Worm (Caenorhabditis elegans) whole organism, L4 larva: ENCODE data around the gene ptc-3.

ENCODE experiments used
- D1046.2 ChIP-seq: fragments of 200-800 bp; sonication (Bioruptor generic); IDR thresholded peaks from 2 replicates; pipeline ENCODE4 v1.3.6; 2022; ENCODE audit warnings: missing genetic modification characterization, missing compliant biosample characterization
- F37D6.2 ChIP-seq: sonication (generic microtip); optimal IDR thresholded peaks from 2 replicates; lab custom pipeline; 2016; ENCODE audit warnings: mild to moderate bottlenecking, missing genetic modification characterization, missing compliant biosample characterization
- F44E2.7 ChIP-seq: fragments of 200-800 bp; sonication (Bioruptor generic); IDR thresholded peaks from 2 replicates; pipeline ENCODE4 v2.1.2; 2022; ENCODE audit warnings: missing genetic modification characterization, missing compliant biosample characterization
- R02D3.7 ChIP-seq: fragments of 150-350 bp; sonication (generic microtip); optimal IDR thresholded peaks from 3 replicates; lab custom pipeline; 2014; ENCODE audit warnings: missing biosample characterization, missing genetic modification characterization
- ZK337.2 ChIP-seq: fragments of 200-800 bp; sonication (Bioruptor generic); IDR thresholded peaks from 2 replicates; pipeline ENCODE4 v1.3.6; 2022; ENCODE audit warnings: missing genetic modification reagents, missing genetic modification characterization, missing compliant biosample characterization
- aha-1 ChIP-seq: fragments of 150-350 bp; peaks from one replicate; lab custom pipeline; 2014; ENCODE audit warnings: missing biosample characterization, missing genetic modification characterization
- ces-1 ChIP-seq: fragments of 150-350 bp; sonication (generic microtip); optimal IDR thresholded peaks from 4 replicates; lab custom pipeline; 2014; ENCODE audit warnings: missing biosample characterization, missing genetic modification reagents, missing genetic modification characterization
- daf-16 ChIP-seq, 3 experiments: sonication (generic microtip); optimal IDR thresholded peaks; 2 replicates each; lab custom pipeline; 2016 to 2017; ENCODE audit warnings: missing genetic modification characterization in 3 of 3, missing genetic modification reagents in 3 of 3, mild to moderate bottlenecking in 2 of 3, missing compliant biosample characterization in 2 of 3, missing biosample characterization in 1 of 3, moderate library complexity in 1 of 3
- dmd-6 ChIP-seq: fragments of 200-800 bp; sonication (Bioruptor generic); IDR thresholded peaks from 2 replicates; pipeline ENCODE4 v1.3.6; 2022; ENCODE audit warnings: missing genetic modification reagents, missing genetic modification characterization, missing compliant biosample characterization
- dmd-8 ChIP-seq: fragments of 200-800 bp; sonication (Bioruptor generic); IDR thresholded peaks from 2 replicates; pipeline ENCODE4 v1.3.6; 2022; ENCODE audit warnings: missing genetic modification characterization, missing compliant biosample characterization
- dve-1 ChIP-seq: sonication (generic microtip); optimal IDR thresholded peaks from 2 replicates; lab custom pipeline; 2017; ENCODE audit warnings: antibody characterized with exemption, mild to moderate bottlenecking, missing genetic modification characterization, missing compliant biosample characterization; ENCODE audit not compliant: insufficient read depth
- egl-43 ChIP-seq: fragments of 200-800 bp; sonication (Bioruptor generic); IDR thresholded peaks from 2 replicates; pipeline ENCODE4 v1.3.6; 2022; ENCODE audit warnings: missing genetic modification reagents, missing genetic modification characterization, missing compliant biosample characterization
- fkh-10 ChIP-seq: fragments of 150-350 bp; optimal IDR thresholded peaks from 2 replicates; lab custom pipeline; 2014; ENCODE audit warnings: missing biosample characterization, missing genetic modification reagents, missing genetic modification characterization
- hif-1 ChIP-seq, 2 experiments: sonication (generic microtip); optimal IDR thresholded peaks; 2 replicates each; lab custom pipeline; 2016 to 2017; ENCODE audit warnings: missing compliant biosample characterization in 2 of 2, missing genetic modification characterization in 2 of 2, missing genetic modification reagents in 2 of 2, missing genotype in 2 of 2, mild to moderate bottlenecking in 1 of 2
- hlh-11 ChIP-seq: fragments of 200-800 bp; sonication (Bioruptor generic); optimal IDR thresholded peaks from 2 replicates; lab custom pipeline; 2018; ENCODE audit warnings: mild to moderate bottlenecking, missing genetic modification characterization, missing compliant biosample characterization
- hlh-30 ChIP-seq: sonication (generic microtip); optimal IDR thresholded peaks from 2 replicates; lab custom pipeline; 2017; ENCODE audit warnings: antibody characterized with exemption, mild to moderate bottlenecking, missing genetic modification characterization, missing compliant biosample characterization; ENCODE audit not compliant: insufficient read depth
- lin-1 ChIP-seq: fragments of 200-800 bp; sonication (Bioruptor generic); IDR thresholded peaks from 2 replicates; pipeline ENCODE4 v1.3.6; 2022; ENCODE audit warnings: missing genetic modification reagents, missing genetic modification characterization, missing compliant biosample characterization
- lsy-2 ChIP-seq, 2 experiments: fragments of 150-350 bp in 1 of 2; sonication (generic microtip) in 1 of 2; optimal IDR thresholded peaks; 2 replicates each; lab custom pipeline; 2014 to 2017; ENCODE audit warnings: missing biosample characterization in 2 of 2, missing genetic modification characterization in 2 of 2
- mdl-1 ChIP-seq, 2 experiments: fragments of 150-350 bp in 1 of 2; sonication (generic microtip) in 1 of 2; optimal IDR thresholded peaks; 2 replicates each; lab custom pipeline; 2014 to 2017; ENCODE audit warnings: missing biosample characterization in 2 of 2, missing genetic modification characterization in 2 of 2
- mep-1 ChIP-seq: fragments of 150-350 bp; sonication (generic microtip); optimal IDR thresholded peaks from 3 replicates; lab custom pipeline; 2014; ENCODE audit warnings: missing biosample characterization, missing genetic modification characterization
- mes-2 ChIP-seq: sonication (generic microtip); optimal IDR thresholded peaks from 2 replicates; lab custom pipeline; 2016; ENCODE audit warnings: missing genotype, mild to moderate bottlenecking, missing genetic modification characterization, missing compliant biosample characterization; ENCODE audit not compliant: poor library complexity, severe bottlenecking
- nhr-11 ChIP-seq: fragments of 150-350 bp; optimal IDR thresholded peaks from 2 replicates; lab custom pipeline; 2014; ENCODE audit warnings: missing biosample characterization, missing genetic modification characterization
- nhr-28 ChIP-seq: fragments of 150-350 bp; optimal IDR thresholded peaks from 2 replicates; lab custom pipeline; 2014; ENCODE audit warnings: missing biosample characterization, missing genetic modification characterization
- nhr-41 ChIP-seq: fragments of 200-800 bp; sonication (Bioruptor generic); IDR thresholded peaks from 2 replicates; pipeline ENCODE4 v1.3.6; 2022; ENCODE audit warnings: missing genetic modification reagents, missing genetic modification characterization, missing compliant biosample characterization
- nhr-48 ChIP-seq: sonication (generic microtip); optimal IDR thresholded peaks from 2 replicates; lab custom pipeline; 2016; ENCODE audit warnings: mild to moderate bottlenecking, missing genetic modification characterization, missing compliant biosample characterization
- nhr-6 ChIP-seq: fragments of 150-350 bp; optimal IDR thresholded peaks from 2 replicates; lab custom pipeline; 2014; ENCODE audit warnings: missing biosample characterization, missing genetic modification characterization
- pha-4 ChIP-seq, 2 experiments: fragments of 150-350 bp in 1 of 2; fragments of 200-800 bp in 1 of 2; sonication (Bioruptor generic) in 1 of 2; IDR thresholded peaks in 1 of 2; optimal IDR thresholded peaks in 1 of 2; 2 replicates each; pipeline versions ENCODE4 v1.3.6 to Lab custom; 2014 to 2022; ENCODE audit warnings: missing genetic modification characterization in 2 of 2, missing genetic modification reagents in 2 of 2, missing biosample characterization in 1 of 2, missing compliant biosample characterization in 1 of 2
- php-3 ChIP-seq: fragments of 200-800 bp; sonication (Bioruptor generic); IDR thresholded peaks from 2 replicates; pipeline ENCODE4 v1.3.6; 2022; ENCODE audit warnings: missing genetic modification reagents, missing genetic modification characterization, missing compliant biosample characterization
- rbr-2 ChIP-seq: sonication (generic microtip); optimal IDR thresholded peaks from 2 replicates; lab custom pipeline; 2016; ENCODE audit warnings: missing genotype, missing genetic modification characterization, missing compliant biosample characterization
- set-16 ChIP-seq: fragments of 200-800 bp; sonication (Bioruptor generic); IDR thresholded peaks from 2 replicates; pipeline ENCODE4 v1.3.6; 2022; ENCODE audit warnings: missing genetic modification reagents, missing genetic modification characterization, missing compliant biosample characterization
- tra-1 ChIP-seq: fragments of 200-800 bp; sonication (Bioruptor generic); IDR thresholded peaks from 2 replicates; pipeline ENCODE4 v1.3.6; 2022; ENCODE audit warnings: missing genetic modification reagents, missing genetic modification characterization, missing compliant biosample characterization
- zag-1 ChIP-seq: fragments of 150-350 bp; optimal IDR thresholded peaks from 2 replicates; lab custom pipeline; 2014; ENCODE audit warnings: missing biosample characterization, missing genetic modification characterization
- zip-2 ChIP-seq: fragments of 150-350 bp; optimal IDR thresholded peaks from 2 replicates; lab custom pipeline; 2014; ENCODE audit warnings: missing biosample characterization, missing genetic modification characterization

Gene ptc-3

DNA sequence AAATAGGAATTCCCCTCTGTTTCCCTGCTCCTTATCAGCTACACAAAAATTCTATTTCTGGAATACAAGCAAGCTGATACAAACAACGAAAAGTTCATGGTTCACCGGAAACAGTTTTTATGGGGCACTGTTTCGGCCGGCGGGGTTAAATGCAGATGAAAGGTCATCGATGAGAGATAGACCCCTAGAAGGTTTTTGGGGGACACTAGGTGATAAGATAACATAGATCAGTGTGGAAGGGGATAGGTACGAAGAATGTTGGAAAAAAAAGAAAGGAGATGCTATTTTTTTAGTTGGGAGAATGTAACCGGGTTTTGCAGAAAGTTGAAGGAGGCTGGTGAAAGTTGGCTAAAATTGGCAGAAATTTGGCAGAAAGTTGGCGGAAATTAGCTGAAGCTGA, 46.8 kb downstream of the ptc-3 start:
- TF ChIP-seq nhr-11 (tag; lab: Kevin White, UChicago) (no peak), zag-1 (tag; lab: Kevin White, UChicago) (no peak), nhr-28 (tag; lab: Kevin White, UChicago) (peak; percentile 12), nhr-6 (tag; lab: Kevin White, UChicago) (no peak), lin-1 (GFP tag; lab: Robert Waterston, UW) (no peak), D1046.2 (GFP tag; lab: Robert Waterston, UW) (no peak), hif-1 (tag; optimal IDR thresholded peaks at IDR 0.05; lab: Kevin White, UChicago) (no peak)

DNA sequence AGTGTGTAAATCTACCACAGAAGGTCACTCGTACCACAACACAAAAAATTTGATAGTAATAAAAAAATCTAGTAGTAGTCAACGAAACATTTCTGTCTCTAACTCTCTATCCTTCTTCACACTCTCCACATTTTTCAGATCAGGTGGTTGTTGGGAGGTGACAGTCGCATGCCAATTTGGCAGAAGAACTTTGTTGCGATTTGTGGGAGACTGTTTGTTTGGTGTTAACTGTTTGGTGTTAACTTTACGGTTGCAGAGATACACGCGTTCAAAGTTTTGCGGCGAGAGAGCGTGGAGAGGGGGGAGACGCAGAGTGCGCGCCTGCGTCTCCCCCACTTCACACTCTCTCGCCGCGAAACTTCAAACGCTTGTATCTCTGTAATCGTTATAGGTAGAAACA, 47.4 kb downstream of the ptc-3 start:
- TF ChIP-seq php-3 (0 out of 2 replicates have a peak, but pooled peaks have one; percentile 15), tra-1 (GFP tag; lab: Robert Waterston, UW) (peak; percentile 64; the same call in 1 of the 2 replicates), hlh-30 (tag; lab: Kevin White, UChicago) (peak; percentile 80), F37D6.2 (tag; lab: Kevin White, UChicago) (no peak), dmd-6 (GFP tag; lab: Robert Waterston, UW) (peak; percentile 85), egl-43 (GFP tag; lab: Robert Waterston, UW) (no peak), daf-16 (GFP tag; optimal IDR thresholded peaks at IDR 0.05; lab: Kevin White, UChicago) (no peak), daf-16 (tag; optimal IDR thresholded peaks at IDR 0.05; lab: Kevin White, UChicago) (no peak), rbr-2 (no peak), dmd-8 (GFP tag; lab: Robert Waterston, UW) (no peak), pha-4 (GFP tag; IDR thresholded peaks at IDR 0.05; lab: Robert Waterston, UW) (0 out of 2 replicates have a peak, but pooled peaks have one; percentile 52), pha-4 (tag; optimal IDR thresholded peaks at IDR 0.05; lab: Kevin White, UChicago) (no peak), set-16 (GFP tag; lab: Robert Waterston, UW) (peak; percentile 26; the same call in 1 of the 2 replicates), nhr-48 (tag; lab: Kevin White, UChicago) (peak; percentile 75), dve-1 (tag; lab: Kevin White, UChicago) (peak; percentile 79), mdl-1 (tag; optimal IDR thresholded peaks at IDR 0.05; lab: Kevin White, UChicago) (no peak), ces-1 (GFP tag; lab: Kevin White, UChicago) (no peak), nhr-28 (tag; lab: Kevin White, UChicago) (peak; percentile 32), F44E2.7 (GFP tag; lab: Robert Waterston, UW) (no peak), hlh-11 (peak; percentile 37), lin-1 (GFP tag; lab: Robert Waterston, UW) (0 out of 2 replicates have a peak, but pooled peaks have one; percentile 22)

DNA sequence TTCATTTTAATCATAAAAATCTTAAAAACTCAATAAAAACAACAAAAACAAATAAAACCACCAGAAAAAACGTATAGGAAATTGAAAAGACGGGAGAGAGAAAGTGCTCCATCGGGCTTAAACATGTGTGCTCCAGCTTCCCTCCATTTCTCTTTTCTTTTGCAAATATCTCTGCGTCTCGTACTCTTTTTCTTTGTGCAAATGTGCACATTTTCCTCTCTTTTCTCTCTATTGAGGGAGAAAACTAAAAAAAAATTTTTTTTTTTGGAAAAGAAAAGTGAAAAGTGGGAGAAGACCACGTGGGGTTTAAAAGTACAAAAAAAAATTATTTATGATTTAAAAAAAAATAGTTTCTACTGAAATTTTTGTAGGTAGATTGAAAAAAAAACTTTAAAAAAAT, 48.1 kb downstream of the ptc-3 start:
- peak; percentile 52 for TF ChIP-seq mep-1 (tag; lab: Kevin White, UChicago)
- TF ChIP-seq nhr-41 (GFP tag; lab: Robert Waterston, UW), result no peak
- TF ChIP-seq nhr-6 (tag; lab: Kevin White, UChicago), result peak; percentile 19
- TF ChIP-seq mdl-1 (tag; optimal IDR thresholded peaks at IDR 0.05; lab: Kevin White, UChicago), result peak in 1 of 2 experiments; percentile 65
- peak; percentile 1 for TF ChIP-seq fkh-10
- TF ChIP-seq hlh-30 (tag; lab: Kevin White, UChicago), result peak; percentile 26
- TF ChIP-seq aha-1 (tag; lab: Kevin White, UChicago), result peak; percentile 20
- peak; percentile 0 for TF ChIP-seq mes-2 (tag; lab: Kevin White, UChicago)
- no peak for TF ChIP-seq zip-2
- 0 out of 2 replicates have a peak, but pooled peaks have one; percentile 20 for TF ChIP-seq pha-4 (GFP tag; IDR thresholded peaks at IDR 0.05; lab: Robert Waterston, UW)
- no peak for TF ChIP-seq pha-4 (tag; optimal IDR thresholded peaks at IDR 0.05; lab: Kevin White, UChicago)
- peak; percentile 48 for TF ChIP-seq dmd-6 (GFP tag; lab: Robert Waterston, UW)
- peak in 1 of 2 experiments; percentile 52 for TF ChIP-seq lsy-2 (tag; optimal IDR thresholded peaks at IDR 0.05; lab: Kevin White, UChicago)
- no peak for TF ChIP-seq ZK337.2
- TF ChIP-seq R02D3.7 (tag; lab: Kevin White, UChicago), result no peak
- TF ChIP-seq hlh-11, result peak; percentile 43
